Fruit fly (Drosophila melanogaster): ENCODE measurements around the gene CG5708.

- TF ChIP-seq CG8478 (optimal IDR thresholded peaks at IDR 0.05) (no peak), CTCF (optimal IDR thresholded peaks at IDR 0.05) (no peak)
These were observed 6.2 kb upstream of the CG5708 start for dm6 chr2L:10232827-10233226.
